Fruit fly (Drosophila melanogaster) whole organism, wandering third instar larva: ENCODE measurements around the gene aqz.

Experiments used
- CG32264 ChIP-seq: fragments of 200-800 bp; sonication (Bioruptor generic); optimal IDR thresholded peaks from 2 replicates; lab custom pipeline; 2016; ENCODE audit warnings: missing biosample characterization, missing genetic modification characterization
- rgr ChIP-seq: fragments of 200-800 bp; sonication (Bioruptor generic); optimal IDR thresholded peaks from 3 replicates; lab custom pipeline; 2016; ENCODE audit warnings: missing biosample characterization, mild to moderate bottlenecking, missing genetic modification characterization
- usp ChIP-seq: fragments of >200 bp; optimal IDR thresholded peaks from 2 replicates; lab custom pipeline; 2017; ENCODE audit warnings: missing biosample characterization, missing genetic modification characterization

DNA sequence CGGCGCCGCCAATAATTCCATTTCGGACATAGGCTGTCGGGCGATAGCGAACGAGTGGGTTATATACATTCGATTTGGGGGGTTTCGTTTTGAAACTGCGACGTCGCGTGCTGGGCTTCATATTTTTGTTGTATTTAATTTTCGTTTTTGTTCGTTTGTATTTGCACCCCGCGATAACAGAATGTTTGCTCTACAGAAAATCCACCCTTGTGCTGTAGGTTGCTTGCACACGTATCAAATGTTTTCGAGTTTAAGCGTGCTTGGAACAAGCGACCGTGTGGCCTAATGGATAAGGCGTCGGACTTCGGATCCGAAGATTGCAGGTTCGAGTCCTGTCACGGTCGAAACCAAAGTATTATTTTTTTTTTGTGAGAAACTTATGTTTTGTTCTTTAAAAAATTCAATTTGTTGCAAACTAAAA lies 42.2 kb upstream of the aqz start:
- no peak for TF ChIP-seq CG32264
- TF ChIP-seq usp (GFP tag; lab: Kevin White, UChicago) = no peak
- no peak for TF ChIP-seq rgr (GFP tag; lab: Kevin White, UChicago)
